Fruit fly (Drosophila melanogaster) whole organism, embryonic: ENCODE measurements around the gene lqf.

Source experiments
- CG10209 ChIP-seq: fragments of 200-800 bp; sonication (Bioruptor generic); optimal IDR thresholded peaks from 3 replicates; lab custom pipeline; 2017; ENCODE audit warnings: missing biosample characterization, mild to moderate bottlenecking, missing genetic modification characterization, missing genetic modification reagents
- CG11247 ChIP-seq: fragments of 200-800 bp; sonication (Bioruptor generic); IDR thresholded peaks from 2 replicates; pipeline ENCODE4 v1.3.6; 2022; ENCODE audit warnings: missing biosample characterization, missing genetic modification characterization
- CG11723 ChIP-seq: fragments of 200-800 bp; sonication (Bioruptor generic); optimal IDR thresholded peaks from 2 replicates; lab custom pipeline; 2017; ENCODE audit warnings: missing biosample characterization, mild to moderate bottlenecking, missing genetic modification characterization
- CG12155 ChIP-seq: fragments of 200-800 bp; sonication (Bioruptor generic); optimal IDR thresholded peaks from 3 replicates; lab custom pipeline; 2016; ENCODE audit warnings: missing biosample characterization, missing genetic modification characterization
- CG13296 ChIP-seq: fragments of 200-800 bp; sonication (Bioruptor generic); optimal IDR thresholded peaks from 3 replicates; lab custom pipeline; 2018; ENCODE audit warnings: missing biosample characterization, mild to moderate bottlenecking, missing genetic modification characterization
- CG13775 ChIP-seq: fragments of 200-800 bp; sonication (Bioruptor generic); optimal IDR thresholded peaks from 3 replicates; lab custom pipeline; 2017; ENCODE audit warnings: missing biosample characterization, mild to moderate bottlenecking, missing genetic modification characterization
- CG1603 ChIP-seq: fragments of 200-800 bp; sonication (Bioruptor generic); optimal IDR thresholded peaks from 2 replicates; lab custom pipeline; 2019; ENCODE audit warnings: missing biosample characterization, mild to moderate bottlenecking, missing genetic modification characterization, moderate library complexity
- CG18476 ChIP-seq: fragments of 200-800 bp; sonication (Bioruptor generic); optimal IDR thresholded peaks from 2 replicates; lab custom pipeline; 2016; ENCODE audit warnings: missing biosample characterization, mild to moderate bottlenecking, missing genetic modification characterization
- CG31441 ChIP-seq: fragments of 200-800 bp; sonication (Bioruptor generic); IDR thresholded peaks from 2 replicates; pipeline ENCODE4 v1.3.6; 2022; ENCODE audit warnings: missing biosample characterization, missing genetic modification characterization
- CG3407 ChIP-seq: fragments of 200-800 bp; sonication (Bioruptor generic); optimal IDR thresholded peaks from 2 replicates; lab custom pipeline; 2018; ENCODE audit warnings: missing biosample characterization, mild to moderate bottlenecking, missing genetic modification characterization
- CG43689 ChIP-seq: fragments of 200-800 bp; sonication (Bioruptor generic); IDR thresholded peaks from 2 replicates; pipeline ENCODE4 v1.3.6; 2022; ENCODE audit warnings: missing biosample characterization, missing genetic modification characterization
- CG4404 ChIP-seq: fragments of 200-800 bp; sonication (Bioruptor generic); IDR thresholded peaks from 2 replicates; pipeline ENCODE4 v1.3.6; 2022; ENCODE audit warnings: missing biosample characterization, missing genetic modification characterization
- CG6175 ChIP-seq: fragments of 200-800 bp; sonication (Bioruptor generic); IDR thresholded peaks from 3 replicates; pipeline ENCODE4 v1.3.6; 2022; ENCODE audit warnings: missing biosample characterization, missing genetic modification characterization
- CG6254 ChIP-seq: fragments of 200-800 bp; sonication (Bioruptor generic); optimal IDR thresholded peaks from 3 replicates; lab custom pipeline; 2017; ENCODE audit warnings: mild to moderate bottlenecking, missing biosample characterization, missing genetic modification reagents, missing genetic modification characterization
- CG7271 ChIP-seq: fragments of 200-800 bp; sonication (Bioruptor generic); optimal IDR thresholded peaks from 2 replicates; lab custom pipeline; 2018; ENCODE audit warnings: missing biosample characterization, mild to moderate bottlenecking, missing genetic modification characterization, moderate library complexity
- CG7556 ChIP-seq: fragments of 200-800 bp; sonication (Bioruptor generic); optimal IDR thresholded peaks from 2 replicates; lab custom pipeline; 2017; ENCODE audit warnings: missing biosample characterization, mild to moderate bottlenecking, missing genetic modification characterization
- CG9727 ChIP-seq: fragments of 200-800 bp; sonication (Bioruptor generic); optimal IDR thresholded peaks from 3 replicates; lab custom pipeline; 2017; ENCODE audit warnings: missing biosample characterization, mild to moderate bottlenecking, missing genetic modification characterization
- CG9817 ChIP-seq: fragments of 200-800 bp; sonication (Bioruptor generic); optimal IDR thresholded peaks from 2 replicates; lab custom pipeline; 2018; ENCODE audit warnings: missing biosample characterization, mild to moderate bottlenecking, missing genetic modification characterization, moderate library complexity
- CHES-1-like ChIP-seq: fragments of 200-800 bp; sonication (Bioruptor generic); optimal IDR thresholded peaks from 2 replicates; lab custom pipeline; 2016; ENCODE audit warnings: missing biosample characterization, missing genetic modification characterization
- Deaf1 ChIP-seq: fragments of 200-800 bp; optimal IDR thresholded peaks from 3 replicates; lab custom pipeline; 2019; ENCODE audit warnings: missing biosample characterization, mild to moderate bottlenecking, missing genetic modification characterization, moderate library complexity
- Dip3 ChIP-seq: fragments of 200-800 bp; sonication (Bioruptor generic); optimal IDR thresholded peaks from 3 replicates; lab custom pipeline; 2016; ENCODE audit warnings: missing biosample characterization, missing genetic modification characterization
- Ets65A ChIP-seq: fragments of 200-800 bp; sonication (Bioruptor generic); peaks from one replicate; lab custom pipeline; 2016; ENCODE audit warnings: missing biosample characterization, missing genetic modification characterization
- HLH54F ChIP-seq: fragments of 200-800 bp; sonication (Bioruptor generic); optimal IDR thresholded peaks from 3 replicates; lab custom pipeline; 2016; ENCODE audit warnings: missing biosample characterization, missing genetic modification characterization
- HLHmδ ChIP-seq: fragments of 200-800 bp; sonication (Bioruptor generic); optimal IDR thresholded peaks from 2 replicates; lab custom pipeline; 2018; ENCODE audit warnings: missing biosample characterization, mild to moderate bottlenecking, missing genetic modification characterization, moderate library complexity
- Hmr ChIP-seq: fragments of 200-800 bp; sonication (Bioruptor generic); optimal IDR thresholded peaks from 3 replicates; lab custom pipeline; 2017; ENCODE audit warnings: mild to moderate bottlenecking, missing biosample characterization, missing genetic modification reagents, missing genetic modification characterization
- Hr78 ChIP-seq, 2 experiments: fragments of 200-800 bp in 1 of 2; fragments of >200 bp in 1 of 2; sonication (Bioruptor generic) in 1 of 2; optimal IDR thresholded peaks; 2 replicates each; lab custom pipeline; 2017 to 2019; ENCODE audit warnings: missing biosample characterization in 2 of 2, missing genetic modification characterization in 2 of 2, mild to moderate bottlenecking in 1 of 2, moderate library complexity in 1 of 2
- Lpt ChIP-seq: fragments of >200 bp; optimal IDR thresholded peaks from 2 replicates; lab custom pipeline; 2018; ENCODE audit warnings: missing biosample characterization, missing genetic modification characterization
- Meics ChIP-seq: fragments of 200-800 bp; sonication (Bioruptor generic); optimal IDR thresholded peaks from 2 replicates; lab custom pipeline; 2017; ENCODE audit warnings: missing biosample characterization, mild to moderate bottlenecking, missing genetic modification characterization
- Ptx1 ChIP-seq: fragments of 200-800 bp; sonication (Bioruptor generic); IDR thresholded peaks from 2 replicates; pipeline ENCODE4 v1.3.6; 2022; ENCODE audit warnings: missing biosample characterization, missing genetic modification characterization
- Sox102F ChIP-seq: fragments of 200-800 bp; sonication (Bioruptor generic); optimal IDR thresholded peaks from 2 replicates; lab custom pipeline; 2018; ENCODE audit warnings: missing biosample characterization, mild to moderate bottlenecking, missing genetic modification characterization, moderate library complexity
- Trl ChIP-seq, 3 experiments: fragments of >200 bp in 2 of 3; fragments of 200-800 bp in 1 of 3; sonication (Bioruptor generic) in 1 of 3; optimal IDR thresholded peaks; 2 replicates in 1 of 3; 3 replicates in 2 of 3; lab custom pipeline; 2016 to 2017; ENCODE audit warnings: missing biosample characterization in 1 of 3, missing genetic modification characterization in 1 of 3
- al ChIP-seq: fragments of 200-800 bp; sonication (Bioruptor generic); IDR thresholded peaks from 2 replicates; pipeline ENCODE4 v1.3.6; 2022; ENCODE audit warnings: missing biosample characterization, missing genetic modification characterization
- bbx ChIP-seq: fragments of 200-800 bp; sonication (Bioruptor generic); IDR thresholded peaks from 2 replicates; pipeline ENCODE4 v1.3.6; 2022; ENCODE audit warnings: missing biosample characterization, missing genetic modification characterization; ENCODE audit not compliant: partially characterized antibody
- br ChIP-seq: fragments of >200 bp; optimal IDR thresholded peaks from 2 replicates; lab custom pipeline; 2017
- chm ChIP-seq: fragments of 200-800 bp; sonication (Bioruptor generic); IDR thresholded peaks from 2 replicates; pipeline ENCODE4 v1.3.6; 2022; ENCODE audit warnings: missing biosample characterization, missing genetic modification characterization
- emc ChIP-seq: fragments of 200-800 bp; sonication (Bioruptor generic); optimal IDR thresholded peaks from 2 replicates; lab custom pipeline; 2016; ENCODE audit warnings: missing biosample characterization, missing genetic modification characterization
- fd3F ChIP-seq: fragments of 200-800 bp; sonication (Bioruptor generic); optimal IDR thresholded peaks from 2 replicates; lab custom pipeline; 2018; ENCODE audit warnings: missing biosample characterization, mild to moderate bottlenecking, missing genetic modification characterization, moderate library complexity
- gce ChIP-seq: fragments of 200-800 bp; sonication (Bioruptor generic); IDR thresholded peaks from 3 replicates; pipeline ENCODE4 v1.3.6; 2022; ENCODE audit warnings: missing biosample characterization, missing genetic modification characterization
- gcm2 ChIP-seq: fragments of 200-800 bp; sonication (Bioruptor generic); optimal IDR thresholded peaks from 2 replicates; lab custom pipeline; 2016; ENCODE audit warnings: missing biosample characterization, missing genetic modification characterization
- hb ChIP-seq: fragments of 200-800 bp; sonication (Bioruptor generic); IDR thresholded peaks from 3 replicates; pipeline ENCODE4 v1.3.6; 2022; ENCODE audit warnings: missing biosample characterization, missing genetic modification characterization; ENCODE audit not compliant: partially characterized antibody
- jing ChIP-seq: fragments of 200-800 bp; sonication (Bioruptor generic); optimal IDR thresholded peaks from 2 replicates; lab custom pipeline; 2018; ENCODE audit warnings: missing biosample characterization, mild to moderate bottlenecking, missing genetic modification characterization
- org-1 ChIP-seq: fragments of 200-800 bp; sonication (Bioruptor generic); optimal IDR thresholded peaks from 2 replicates; lab custom pipeline; 2017; ENCODE audit warnings: missing biosample characterization, missing genetic modification characterization
- pfk ChIP-seq: fragments of 200-800 bp; sonication (Bioruptor generic); optimal IDR thresholded peaks from 2 replicates; lab custom pipeline; 2018; ENCODE audit warnings: missing biosample characterization, mild to moderate bottlenecking, missing genetic modification characterization, moderate library complexity
- pzg ChIP-seq: fragments of 200-800 bp; sonication (Bioruptor generic); optimal IDR thresholded peaks from 3 replicates; lab custom pipeline; 2018; ENCODE audit warnings: missing biosample characterization, mild to moderate bottlenecking, missing genetic modification characterization, moderate library complexity
- row ChIP-seq: fragments of 200-800 bp; sonication (Bioruptor generic); IDR thresholded peaks from 3 replicates; pipeline ENCODE4 v1.3.6; 2022; ENCODE audit warnings: missing biosample characterization, missing genetic modification characterization
- run ChIP-seq: fragments of 200-800 bp; sonication (Bioruptor generic); optimal IDR thresholded peaks from 3 replicates; lab custom pipeline; 2018; ENCODE audit warnings: missing biosample characterization, mild to moderate bottlenecking, missing genetic modification characterization
- sens ChIP-seq: fragments of 200-800 bp; sonication (Bioruptor generic); peaks from one replicate; lab custom pipeline; 2016; ENCODE audit warnings: missing biosample characterization, missing genetic modification characterization
- sens-2 ChIP-seq: fragments of 200-800 bp; sonication (Bioruptor generic); IDR thresholded peaks from 2 replicates; pipeline ENCODE4 v1.3.6; 2022; ENCODE audit warnings: missing biosample characterization, missing genetic modification characterization

lqf gene

dm6 chr3L:7510414-7511384 lies 17.9 kb upstream of the lqf start, which contains the start of gene CG7546 (continued):
- TF ChIP-seq row (GFP tag; lab: Robert Waterston, UW) (peak; percentile 80), pzg (peak; percentile 68), run (tag; lab: Kevin White, UChicago) (no peak), org-1 (GFP tag; lab: Kevin White, UChicago) (no peak), CG1603 (tag; lab: Kevin White, UChicago) (peak; percentile 36), CG6175 (no peak), Ptx1 (GFP tag; lab: Robert Waterston, UW) (peak; percentile 44; the same call in 1 of the 2 replicates), CG7556 (GFP tag; lab: Kevin White, UChicago) (peak; percentile 30), CG7271 (tag; lab: Kevin White, UChicago) (no peak), jing (no peak), hb (GFP tag; lab: Robert Waterston, UW) (no peak), Lpt (GFP tag; lab: Kevin White, UChicago) (no peak), emc (GFP tag; lab: Kevin White, UChicago) (no peak), Hmr (GFP tag; lab: Kevin White, UChicago) (peak; percentile 39), Trl (optimal IDR thresholded peaks at IDR 0.05; lab: Kevin White, UChicago) (no peak), Trl (GFP tag; optimal IDR thresholded peaks at IDR 0.05; lab: Kevin White, UChicago) (no peak), Dip3 (no peak), CG9817 (tag; lab: Kevin White, UChicago) (peak; percentile 51), CG18476 (GFP tag; lab: Kevin White, UChicago) (no peak), CG13775 (GFP tag; lab: Kevin White, UChicago) (peak; percentile 61), gce (GFP tag; lab: Robert Waterston, UW) (no peak), CG11723 (GFP tag; lab: Kevin White, UChicago) (no peak), Sox102F (GFP tag; lab: Kevin White, UChicago) (no peak), CG10209 (GFP tag; lab: Kevin White, UChicago) (peak; percentile 24), gcm2 (GFP tag; lab: Kevin White, UChicago) (no peak), CG4404 (GFP tag; lab: Robert Waterston, UW) (no peak), al (peak; percentile 51), pfk (GFP tag; lab: Kevin White, UChicago) (no peak), CG6254 (GFP tag; lab: Kevin White, UChicago) (no peak), HLH54F (GFP tag; lab: Kevin White, UChicago) (peak; percentile 27), CG11247 (GFP tag; lab: Robert Waterston, UW) (no peak), bbx (GFP tag; lab: Robert Waterston, UW) (no peak; the same call in 1 of the 2 replicates), HLHmδ (no peak), CHES-1-like (GFP tag; lab: Kevin White, UChicago) (peak; percentile 35), fd3F (no peak), sens (GFP tag; lab: Kevin White, UChicago) (peak; percentile 34), Deaf1 (tag; lab: Kevin White, UChicago) (peak; percentile 29), br (lab: Kevin White, UChicago) (no peak), Hr78 (GFP tag; optimal IDR thresholded peaks at IDR 0.05; lab: Kevin White, UChicago) (no peak), Ets65A (GFP tag; lab: Kevin White, UChicago) (peak; percentile 18), sens-2 (GFP tag; lab: Robert Waterston, UW) (no peak), chm (GFP tag; lab: Robert Waterston, UW) (no peak), CG31441 (GFP tag; lab: Robert Waterston, UW) (peak; percentile 59; the same call in 1 of the 2 replicates), CG3407 (GFP tag; lab: Kevin White, UChicago) (no peak), Meics (peak; percentile 49), CG9727 (GFP tag; lab: Kevin White, UChicago) (peak; percentile 13), CG13296 (GFP tag; lab: Kevin White, UChicago) (no peak), CG12155 (GFP tag; lab: Kevin White, UChicago) (peak; percentile 37), CG43689 (GFP tag; lab: Robert Waterston, UW) (no peak)
